Worm (Caenorhabditis elegans) whole organism, L4 larva: ENCODE results near the gene F31F6.2.

ENCODE experiments used
- F10B5.3 ChIP-seq: sonication (generic microtip); optimal IDR thresholded peaks from 2 replicates; lab custom pipeline; 2016; ENCODE audit warnings: mild to moderate bottlenecking, missing genetic modification characterization, missing compliant biosample characterization
- F26F4.8 ChIP-seq: fragments of 200-800 bp; sonication (Bioruptor generic); conservative IDR thresholded peaks from 2 replicates; pipeline ENCODE4 v1.3.6; 2022; ENCODE audit warnings: missing genetic modification characterization, missing compliant biosample characterization
- F44E2.7 ChIP-seq: fragments of 200-800 bp; sonication (Bioruptor generic); IDR thresholded peaks from 2 replicates; pipeline ENCODE4 v2.1.2; 2022; ENCODE audit warnings: missing genetic modification characterization, missing compliant biosample characterization
- R02D3.7 ChIP-seq: fragments of 150-350 bp; sonication (generic microtip); optimal IDR thresholded peaks from 3 replicates; lab custom pipeline; 2014; ENCODE audit warnings: missing biosample characterization, missing genetic modification characterization
- Y105C5A.15 ChIP-seq: fragments of 200-800 bp; sonication (Bioruptor generic); IDR thresholded peaks from 2 replicates; pipeline ENCODE4 v1.3.6; 2022; ENCODE audit warnings: missing genetic modification characterization, missing compliant biosample characterization
- Y48G9A.11 ChIP-seq: fragments of 200-800 bp; sonication (Bioruptor generic); IDR thresholded peaks from 2 replicates; pipeline ENCODE4 v1.3.6; 2022; ENCODE audit warnings: missing genetic modification reagents, missing genetic modification characterization, missing compliant biosample characterization
- Y5F2A.4 ChIP-seq: fragments of 200-800 bp; sonication (Bioruptor generic); optimal IDR thresholded peaks from 2 replicates; lab custom pipeline; 2018; ENCODE audit warnings: mild to moderate bottlenecking, missing genetic modification characterization, missing compliant biosample characterization
- ZK337.2 ChIP-seq: fragments of 200-800 bp; sonication (Bioruptor generic); IDR thresholded peaks from 2 replicates; pipeline ENCODE4 v1.3.6; 2022; ENCODE audit warnings: missing genetic modification reagents, missing genetic modification characterization, missing compliant biosample characterization
- aha-1 ChIP-seq: fragments of 150-350 bp; peaks from one replicate; lab custom pipeline; 2014; ENCODE audit warnings: missing biosample characterization, missing genetic modification characterization
- ama-1 ChIP-seq: fragments of 150-350 bp; optimal IDR thresholded peaks from 2 replicates; lab custom pipeline; 2014; ENCODE audit warnings: inconsistent platforms, mixed read lengths
- attf-4 ChIP-seq: sonication (generic microtip); optimal IDR thresholded peaks from 3 replicates; lab custom pipeline; 2017; ENCODE audit warnings: missing biosample characterization, missing genetic modification characterization
- ceh-20 ChIP-seq: fragments of 200-800 bp; sonication (Bioruptor generic); IDR thresholded peaks from 2 replicates; pipeline ENCODE4 v1.3.6; 2022; ENCODE audit warnings: missing genetic modification reagents, missing genetic modification characterization, missing compliant biosample characterization
- ceh-32 ChIP-seq: sonication (generic microtip); optimal IDR thresholded peaks from 2 replicates; lab custom pipeline; 2016; ENCODE audit warnings: mild to moderate bottlenecking, missing genetic modification characterization, missing compliant biosample characterization; ENCODE audit not compliant: poor library complexity
- ceh-44 ChIP-seq: fragments of 200-800 bp; sonication (Bioruptor generic); IDR thresholded peaks from 2 replicates; pipeline ENCODE4 v1.3.6; 2022; ENCODE audit warnings: missing genetic modification reagents, missing genetic modification characterization, missing compliant biosample characterization
- ceh-62 ChIP-seq: sonication (generic microtip); optimal IDR thresholded peaks from 2 replicates; lab custom pipeline; 2017; ENCODE audit warnings: missing biosample characterization, missing genetic modification characterization
- dmd-6 ChIP-seq: fragments of 200-800 bp; sonication (Bioruptor generic); IDR thresholded peaks from 2 replicates; pipeline ENCODE4 v1.3.6; 2022; ENCODE audit warnings: missing genetic modification reagents, missing genetic modification characterization, missing compliant biosample characterization
- dmd-9 ChIP-seq: fragments of 200-800 bp; sonication (Bioruptor generic); IDR thresholded peaks from 2 replicates; pipeline ENCODE4 v1.3.6; 2022; ENCODE audit warnings: missing genetic modification reagents, missing genetic modification characterization, missing compliant biosample characterization
- dpl-1 ChIP-seq: fragments of 150-350 bp; optimal IDR thresholded peaks from 2 replicates; lab custom pipeline; 2014; ENCODE audit warnings: missing biosample characterization, missing genetic modification reagents, missing genetic modification characterization
- duxl-1 ChIP-seq: sonication (generic microtip); optimal IDR thresholded peaks from 2 replicates; lab custom pipeline; 2016; ENCODE audit warnings: mild to moderate bottlenecking, missing genetic modification characterization, moderate library complexity, missing compliant biosample characterization; ENCODE audit not compliant: poor library complexity
- egl-27 ChIP-seq: sonication (generic microtip); optimal IDR thresholded peaks from 3 replicates; lab custom pipeline; 2017; ENCODE audit warnings: missing biosample characterization, missing genetic modification reagents, missing genetic modification characterization
- gei-8 ChIP-seq: fragments of 200-800 bp; sonication (Bioruptor generic); optimal IDR thresholded peaks from 2 replicates; lab custom pipeline; 2018; ENCODE audit warnings: mild to moderate bottlenecking, missing genetic modification characterization, missing compliant biosample characterization
- hlh-11 ChIP-seq: fragments of 200-800 bp; sonication (Bioruptor generic); optimal IDR thresholded peaks from 2 replicates; lab custom pipeline; 2018; ENCODE audit warnings: mild to moderate bottlenecking, missing genetic modification characterization, missing compliant biosample characterization
- hlh-30 ChIP-seq: sonication (generic microtip); optimal IDR thresholded peaks from 2 replicates; lab custom pipeline; 2017; ENCODE audit warnings: antibody characterized with exemption, mild to moderate bottlenecking, missing genetic modification characterization, missing compliant biosample characterization; ENCODE audit not compliant: insufficient read depth
- lim-7 ChIP-seq: fragments of 200-800 bp; sonication (Bioruptor generic); IDR thresholded peaks from 2 replicates; pipeline ENCODE4 v1.3.6; 2022; ENCODE audit warnings: missing genetic modification characterization, missing compliant biosample characterization
- lin-1 ChIP-seq: fragments of 200-800 bp; sonication (Bioruptor generic); IDR thresholded peaks from 2 replicates; pipeline ENCODE4 v1.3.6; 2022; ENCODE audit warnings: missing genetic modification reagents, missing genetic modification characterization, missing compliant biosample characterization
- lir-3 ChIP-seq: sonication (generic microtip); optimal IDR thresholded peaks from 2 replicates; lab custom pipeline; 2016; ENCODE audit warnings: mild to moderate bottlenecking, missing genetic modification characterization, missing compliant biosample characterization
- madf-5 ChIP-seq, 2 experiments: fragments of 200-800 bp; sonication (Bioruptor generic); IDR thresholded peaks; 2 replicates each; pipeline ENCODE4 v1.3.6; 2022; ENCODE audit warnings: missing compliant biosample characterization in 2 of 2, missing genetic modification characterization in 2 of 2
- mdl-1 ChIP-seq, 2 experiments: fragments of 150-350 bp in 1 of 2; sonication (generic microtip) in 1 of 2; optimal IDR thresholded peaks; 2 replicates each; lab custom pipeline; 2014 to 2017; ENCODE audit warnings: missing biosample characterization in 2 of 2, missing genetic modification characterization in 2 of 2
- mep-1 ChIP-seq: fragments of 150-350 bp; sonication (generic microtip); optimal IDR thresholded peaks from 3 replicates; lab custom pipeline; 2014; ENCODE audit warnings: missing biosample characterization, missing genetic modification characterization
- mxl-3 ChIP-seq: fragments of 200-800 bp; sonication (Bioruptor generic); optimal IDR thresholded peaks from 2 replicates; lab custom pipeline; 2018; ENCODE audit warnings: mild to moderate bottlenecking, missing genetic modification characterization, missing compliant biosample characterization
- nhr-10 ChIP-seq: fragments of 150-350 bp; optimal IDR thresholded peaks from 2 replicates; lab custom pipeline; 2014; ENCODE audit warnings: missing biosample characterization, missing genetic modification characterization
- nhr-102 ChIP-seq: sonication (generic microtip); optimal IDR thresholded peaks from 2 replicates; lab custom pipeline; 2016; ENCODE audit warnings: mild to moderate bottlenecking, missing genetic modification characterization, moderate library complexity, missing compliant biosample characterization
- nhr-11 ChIP-seq: fragments of 150-350 bp; optimal IDR thresholded peaks from 2 replicates; lab custom pipeline; 2014; ENCODE audit warnings: missing biosample characterization, missing genetic modification characterization
- nhr-111 ChIP-seq: fragments of 200-800 bp; sonication (Bioruptor generic); optimal IDR thresholded peaks from 2 replicates; lab custom pipeline; 2018; ENCODE audit warnings: mild to moderate bottlenecking, missing genetic modification characterization, missing compliant biosample characterization
- nhr-28 ChIP-seq: fragments of 150-350 bp; optimal IDR thresholded peaks from 2 replicates; lab custom pipeline; 2014; ENCODE audit warnings: missing biosample characterization, missing genetic modification characterization
- nhr-41 ChIP-seq: fragments of 200-800 bp; sonication (Bioruptor generic); IDR thresholded peaks from 2 replicates; pipeline ENCODE4 v1.3.6; 2022; ENCODE audit warnings: missing genetic modification reagents, missing genetic modification characterization, missing compliant biosample characterization
- rbr-2 ChIP-seq: sonication (generic microtip); optimal IDR thresholded peaks from 2 replicates; lab custom pipeline; 2016; ENCODE audit warnings: missing genotype, missing genetic modification characterization, missing compliant biosample characterization
- skn-1 ChIP-seq: fragments of 150-350 bp; optimal IDR thresholded peaks from 2 replicates; lab custom pipeline; 2014; ENCODE audit warnings: missing biosample characterization, missing genetic modification characterization
- snpc-4 ChIP-seq: fragments of 150-350 bp; optimal IDR thresholded peaks from 2 replicates; lab custom pipeline; 2014; ENCODE audit warnings: missing biosample characterization, missing genetic modification characterization
- spr-3 ChIP-seq: fragments of 200-800 bp; sonication (Bioruptor generic); optimal IDR thresholded peaks from 2 replicates; lab custom pipeline; 2018; ENCODE audit warnings: mild to moderate bottlenecking, missing genetic modification characterization, missing compliant biosample characterization
- tra-1 ChIP-seq: fragments of 200-800 bp; sonication (Bioruptor generic); IDR thresholded peaks from 2 replicates; pipeline ENCODE4 v1.3.6; 2022; ENCODE audit warnings: missing genetic modification reagents, missing genetic modification characterization, missing compliant biosample characterization
- unc-39 ChIP-seq: sonication (generic microtip); optimal IDR thresholded peaks from 2 replicates; lab custom pipeline; 2017; ENCODE audit warnings: missing biosample characterization, missing genetic modification characterization
- unc-62 ChIP-seq, 3 experiments: fragments of 150-350 bp in 1 of 3; sonication (generic microtip); optimal IDR thresholded peaks in 2 of 3; peaks in 1 of 3; 1 replicate in 1 of 3; 2 replicates in 2 of 3; lab custom pipeline; 2014 to 2017; ENCODE audit warnings: missing biosample characterization in 3 of 3, missing genetic modification characterization in 3 of 3, missing genetic modification reagents in 3 of 3, missing genotype in 1 of 3
- vab-7 ChIP-seq: fragments of 200-800 bp; sonication (Bioruptor generic); IDR thresholded peaks from 2 replicates; pipeline ENCODE4 v1.3.6; 2022; ENCODE audit warnings: missing genetic modification reagents, missing genetic modification characterization, missing compliant biosample characterization
- zfp-3 ChIP-seq: fragments of 200-800 bp; sonication (Bioruptor generic); conservative IDR thresholded peaks from 2 replicates; pipeline ENCODE4 v1.3.6; 2022; ENCODE audit warnings: missing genetic modification reagents, missing genetic modification characterization, missing compliant biosample characterization
- zip-11 ChIP-seq: fragments of 200-800 bp; sonication (Bioruptor generic); IDR thresholded peaks from 2 replicates; pipeline ENCODE4 v1.3.6; 2022; ENCODE audit warnings: missing genetic modification characterization, missing compliant biosample characterization
- ztf-11 ChIP-seq: fragments of 150-350 bp; optimal IDR thresholded peaks from 2 replicates; lab custom pipeline; 2014; ENCODE audit warnings: missing biosample characterization, missing genetic modification characterization
- ztf-7 ChIP-seq: fragments of 150-350 bp; optimal IDR thresholded peaks from 2 replicates; lab custom pipeline; 2014; ENCODE audit warnings: missing biosample characterization, missing genetic modification characterization

The F31F6.2 gene

DNA sequence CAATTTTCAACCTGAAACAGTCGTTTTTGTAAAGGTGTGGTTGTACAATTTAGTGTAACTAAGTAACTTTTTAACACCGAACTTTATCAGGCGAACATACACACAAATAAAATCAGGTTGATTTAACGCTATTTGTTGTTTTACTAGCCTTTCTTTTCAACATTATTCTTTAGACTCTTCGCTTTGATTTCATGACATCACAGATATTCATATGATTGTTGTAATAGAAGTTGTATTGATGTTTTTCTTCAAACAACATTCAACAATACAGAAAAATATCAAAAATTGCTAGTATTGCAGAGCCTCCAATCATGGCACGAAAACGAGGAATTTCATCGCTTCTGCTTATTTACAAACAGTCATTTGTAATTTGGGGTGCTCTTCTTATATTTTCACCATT, 23.2 kb upstream of the F31F6.2 start, which contains the start of gene nac-1:
TSS of gene nac-1 (plus strand) at position 301 of the 400 bp plus-strand sequence.
- no peak for TF ChIP-seq F26F4.8 (GFP tag; lab: Robert Waterston, UW)
- no peak for TF ChIP-seq dmd-9 (GFP tag; lab: Robert Waterston, UW)
- no peak for TF ChIP-seq R02D3.7 (tag; lab: Kevin White, UChicago)
- no peak for TF ChIP-seq nhr-41 (GFP tag; lab: Robert Waterston, UW)
- TF ChIP-seq ama-1 (lab: Kevin White, UChicago), result no peak
- TF ChIP-seq ceh-32 (tag; lab: Kevin White, UChicago), result no peak
- no peak for TF ChIP-seq dmd-6 (GFP tag; lab: Robert Waterston, UW)
- no peak for TF ChIP-seq ztf-7
- no peak for TF ChIP-seq F10B5.3 (tag; lab: Kevin White, UChicago)
- TF ChIP-seq snpc-4 (tag; lab: Kevin White, UChicago), result no peak
- TF ChIP-seq zip-11, result no peak
- no peak for TF ChIP-seq Y105C5A.15 (GFP tag; lab: Robert Waterston, UW)
- no peak for TF ChIP-seq nhr-10 (tag; lab: Kevin White, UChicago)
- no peak for TF ChIP-seq F44E2.7
- no peak for TF ChIP-seq nhr-11 (tag; lab: Kevin White, UChicago)
- TF ChIP-seq nhr-111 (GFP tag; lab: Kevin White, UChicago), result no peak
- TF ChIP-seq ZK337.2 (GFP tag; lab: Robert Waterston, UW), result no peak
- no peak for TF ChIP-seq attf-4
- TF ChIP-seq duxl-1, result no peak
- TF ChIP-seq gei-8 (GFP tag; lab: Kevin White, UChicago), result no peak

DNA sequence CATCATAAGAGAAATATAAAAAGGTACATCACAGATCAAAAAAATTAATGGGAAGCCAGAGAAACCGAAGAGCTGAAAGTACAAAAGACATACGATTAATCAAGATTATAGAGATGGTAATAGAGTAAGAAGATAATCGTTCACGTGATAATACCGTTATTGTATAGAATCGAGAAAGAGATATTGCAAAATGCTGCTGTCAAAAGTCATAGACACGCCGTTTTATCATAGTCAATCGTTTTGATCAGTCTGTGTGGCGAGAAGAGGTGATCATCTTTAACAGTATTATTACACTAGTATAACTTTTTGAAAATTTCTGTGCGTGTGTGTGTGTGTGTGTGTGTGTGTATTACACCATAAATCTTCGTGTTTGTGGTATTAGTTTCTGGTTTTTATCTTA, 22.7 kb upstream of the F31F6.2 start:
- TF ChIP-seq ceh-44 (GFP tag; lab: Robert Waterston, UW) (no peak), lin-1 (GFP tag; lab: Robert Waterston, UW) (no peak), dpl-1 (GFP tag; lab: Kevin White, UChicago) (no peak), lir-3 (tag; lab: Kevin White, UChicago) (no peak), F26F4.8 (GFP tag; lab: Robert Waterston, UW) (no peak), mep-1 (tag; lab: Kevin White, UChicago) (peak; percentile 35), dmd-9 (GFP tag; lab: Robert Waterston, UW) (no peak), spr-3 (GFP tag; lab: Kevin White, UChicago) (no peak), mdl-1 (tag; optimal IDR thresholded peaks at IDR 0.05; lab: Kevin White, UChicago) (peak in 1 of 2 experiments; percentile 58), tra-1 (GFP tag; lab: Robert Waterston, UW) (peak; percentile 62; the same call in 1 of the 2 replicates), ceh-62 (tag; lab: Kevin White, UChicago) (no peak), madf-5 (GFP tag; IDR thresholded peaks at IDR 0.05; lab: Robert Waterston, UW) (no peak), Y48G9A.11 (GFP tag; lab: Robert Waterston, UW) (no peak), zfp-3 (no peak), lim-7 (GFP tag; lab: Robert Waterston, UW) (no peak), nhr-102 (tag; lab: Kevin White, UChicago) (no peak), attf-4 (no peak), hlh-30 (tag; lab: Kevin White, UChicago) (peak; percentile 31), aha-1 (tag; lab: Kevin White, UChicago) (peak; percentile 33), ztf-11 (tag; lab: Kevin White, UChicago) (no peak), mxl-3 (GFP tag; lab: Kevin White, UChicago) (peak; percentile 23), nhr-28 (tag; lab: Kevin White, UChicago) (peak; percentile 69), hlh-11 (tag; lab: Kevin White, UChicago) (peak; percentile 27), vab-7 (GFP tag; lab: Robert Waterston, UW) (no peak), Y5F2A.4 (GFP tag; lab: Kevin White, UChicago) (no peak), rbr-2 (no peak), egl-27 (tag; lab: Kevin White, UChicago) (no peak), ceh-20 (GFP tag; lab: Robert Waterston, UW) (0 out of 2 replicates have a peak, but pooled peaks have one; percentile 38), skn-1 (tag; lab: Kevin White, UChicago) (no peak), unc-62 (GFP tag; optimal IDR thresholded peaks at IDR 0.05 in 1 of 2; lab: Kevin White, UChicago) (peak in 1 of 2 experiments; percentile 97), unc-62 (tag; optimal IDR thresholded peaks at IDR 0.05; lab: Kevin White, UChicago) (no peak), R02D3.7 (tag; lab: Kevin White, UChicago) (no peak), ZK337.2 (GFP tag; lab: Robert Waterston, UW) (no peak), unc-39 (no peak)
